Worm (Caenorhabditis elegans): Measurements from ENCODE around the gene spd-3.

spd-3 gene

ce11 chrIV:6803294-6803693 lies 40.8 kb downstream of the spd-3 start (continued):
- no peak for TF ChIP-seq fkh-6 (tag; optimal IDR thresholded peaks at IDR 0.05)
- no peak for TF ChIP-seq ama-1 (optimal IDR thresholded peaks at IDR 0.05)

- TF ChIP-seq ceh-30 (tag; optimal IDR thresholded peaks at IDR 0.05) = no peak
- peak; percentile 0 for TF ChIP-seq rnt-1 (tag; optimal IDR thresholded peaks at IDR 0.05)
Observed at ce11 chrIV:6803805-6804344, 41.4 kb downstream of the spd-3 start.

ce11 chrIV:6804815-6805214 lies 42.3 kb downstream of the spd-3 start, which contains the start of gene C17H12.37:
Gene C17H12.37 (plus strand): TSS chrIV:6805115.
- TF ChIP-seq nhr-232 (tag; optimal IDR thresholded peaks at IDR 0.05) (no peak), ceh-18 (tag; optimal IDR thresholded peaks at IDR 0.05) (no peak), odd-2 (tag; optimal IDR thresholded peaks at IDR 0.05) (no peak), pha-4 (tag; optimal IDR thresholded peaks at IDR 0.05) (no peak), lin-11 (tag; optimal IDR thresholded peaks at IDR 0.05) (no peak)

- no peak for TF ChIP-seq pha-2 (tag; optimal IDR thresholded peaks at IDR 0.05)
- TF ChIP-seq unc-42 (tag; optimal IDR thresholded peaks at IDR 0.05) = peak; percentile 86
- TF ChIP-seq ceh-48 (tag; optimal IDR thresholded peaks at IDR 0.05) = no peak
- no peak for TF ChIP-seq tbx-2 (tag; optimal IDR thresholded peaks at IDR 0.05)
- no peak for TF ChIP-seq ceh-9 (tag; optimal IDR thresholded peaks at IDR 0.05)
- TF ChIP-seq unc-86 (tag; optimal IDR thresholded peaks at IDR 0.05) = no peak
- no peak for TF ChIP-seq sdc-2 (tag; optimal IDR thresholded peaks at IDR 0.05)
- TF ChIP-seq ceh-18 (tag; optimal IDR thresholded peaks at IDR 0.05) = peak; percentile 15
- TF ChIP-seq ceh-31 (tag; optimal IDR thresholded peaks at IDR 0.05) = peak; percentile 13
- TF ChIP-seq madf-2 (tag; optimal IDR thresholded peaks at IDR 0.05) = no peak
- TF ChIP-seq pros-1 (tag; optimal IDR thresholded peaks at IDR 0.05) = no peak
- no peak for TF ChIP-seq tbx-7 (tag; optimal IDR thresholded peaks at IDR 0.05)
- TF ChIP-seq ahr-1 (tag; optimal IDR thresholded peaks at IDR 0.05) = no peak
- TF ChIP-seq F13H6.1 (tag; optimal IDR thresholded peaks at IDR 0.05) = no peak
- TF ChIP-seq ttx-3 (tag; optimal IDR thresholded peaks at IDR 0.05) = no peak
- no peak for TF ChIP-seq mec-3 (tag; optimal IDR thresholded peaks at IDR 0.05; ENCODE audit: borderline replicate concordance)
- no peak for TF ChIP-seq ceh-22 (tag; optimal IDR thresholded peaks at IDR 0.05)
- no peak for TF ChIP-seq C38D4.7 (GFP tag; optimal IDR thresholded peaks at IDR 0.05)
- no peak for TF ChIP-seq ceh-6 (GFP tag; optimal IDR thresholded peaks at IDR 0.05)
- TF ChIP-seq ceh-45 (GFP tag; IDR thresholded peaks at IDR 0.05) = no peak
- no peak for TF ChIP-seq nfya-1 (tag; optimal IDR thresholded peaks at IDR 0.05)
- no peak for TF ChIP-seq eyg-1 (tag; optimal IDR thresholded peaks at IDR 0.05)
Observed at ce11 chrIV:6806475-6807063, 44.1 kb downstream of the spd-3 start, which contains the start of gene C17H12.10. Gene C17H12.10 (plus strand): TSS chrIV:6806799.

- TF ChIP-seq syd-9 (tag; optimal IDR thresholded peaks at IDR 0.05) (peak; percentile 52), eyg-1 (tag; optimal IDR thresholded peaks at IDR 0.05) (no peak), ceh-19 (GFP tag; optimal IDR thresholded peaks at IDR 0.05) (peak; percentile 75), C08G9.2 (tag; optimal IDR thresholded peaks at IDR 0.05) (peak; percentile 3), dmd-4 (tag; optimal IDR thresholded peaks at IDR 0.05; ENCODE audit: borderline replicate concordance) (no peak), ref-2 (tag; optimal IDR thresholded peaks at IDR 0.05) (peak; percentile 68), unc-42 (tag; optimal IDR thresholded peaks at IDR 0.05) (peak; percentile 59), ceh-34 (tag; optimal IDR thresholded peaks at IDR 0.05) (peak; percentile 82), sdc-2 (tag; optimal IDR thresholded peaks at IDR 0.05) (peak; percentile 42), ceh-14 (tag; optimal IDR thresholded peaks at IDR 0.05) (peak; percentile 29), tbx-2 (tag; optimal IDR thresholded peaks at IDR 0.05) (peak; percentile 54), fkh-10 (GFP tag; optimal IDR thresholded peaks at IDR 0.05) (peak; percentile 26), ceh-31 (tag; optimal IDR thresholded peaks at IDR 0.05) (peak; percentile 86), Y22D7AL.16 (tag; optimal IDR thresholded peaks at IDR 0.05) (no peak), nfya-1 (tag; optimal IDR thresholded peaks at IDR 0.05) (peak; percentile 70)
Observed at ce11 chrIV:6809756-6810155, 47.2 kb downstream of the spd-3 start.
